Worm (Caenorhabditis elegans): ENCODE results near the gene nspb-11.

nspb-11 gene

DNA sequence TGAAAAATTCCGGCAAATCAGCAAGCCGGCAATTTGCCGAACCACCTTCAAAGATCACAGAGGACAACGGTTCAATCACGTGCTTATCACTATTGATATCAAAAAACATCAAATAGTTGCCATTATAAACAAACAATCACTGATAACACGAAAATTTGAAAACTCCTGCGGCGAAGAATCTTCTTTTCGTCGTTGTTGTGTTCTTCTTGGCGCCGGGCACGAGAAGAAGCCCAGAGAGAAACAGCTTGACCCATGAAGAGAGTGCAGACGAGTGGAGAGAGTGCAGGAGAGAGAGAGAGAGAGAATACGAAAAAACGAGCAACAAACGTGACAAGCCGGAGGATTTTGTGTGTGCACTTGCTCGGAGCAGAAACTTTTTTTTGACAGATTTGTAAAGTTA is 28.5 kb upstream of the nspb-11 start:
- TF ChIP-seq mls-2 (tag; optimal IDR thresholded peaks at IDR 0.05) (no peak), unc-62 (GFP tag; optimal IDR thresholded peaks at IDR 0.05) (no peak), drap-1 (GFP tag; optimal IDR thresholded peaks at IDR 0.05) (no peak), nhr-76 (tag; optimal IDR thresholded peaks at IDR 0.05) (no peak), M03D4.4 (tag; optimal IDR thresholded peaks at IDR 0.05) (no peak), nhr-28 (tag; optimal IDR thresholded peaks at IDR 0.05) (no peak), pha-4 (tag; optimal IDR thresholded peaks at IDR 0.05) (no peak), unc-120 (tag; optimal IDR thresholded peaks at IDR 0.05; ENCODE audit: poor library complexity, severe bottlenecking) (no peak), hlh-1 (tag; optimal IDR thresholded peaks at IDR 0.05) (no peak), unc-39 (tag; optimal IDR thresholded peaks at IDR 0.05) (no peak), nhr-237 (tag; optimal IDR thresholded peaks at IDR 0.05) (no peak), ceh-83 (GFP tag; optimal IDR thresholded peaks at IDR 0.05) (no peak), cnd-1 (tag; optimal IDR thresholded peaks at IDR 0.05) (no peak), nhr-12 (tag; optimal IDR thresholded peaks at IDR 0.05) (no peak), lin-32 (GFP tag; optimal IDR thresholded peaks at IDR 0.05) (no peak), ceh-39 (tag; optimal IDR thresholded peaks at IDR 0.05) (no peak), zip-8 (tag; optimal IDR thresholded peaks at IDR 0.05) (no peak)

- TF ChIP-seq flh-1 (GFP tag; optimal IDR thresholded peaks at IDR 0.05), result no peak
- no peak for TF ChIP-seq mab-5 (tag; optimal IDR thresholded peaks at IDR 0.05)
- no peak for TF ChIP-seq ceh-39 (tag; optimal IDR thresholded peaks at IDR 0.05)
- no peak for TF ChIP-seq cnd-1 (tag; optimal IDR thresholded peaks at IDR 0.05)
- TF ChIP-seq nhr-237 (tag; optimal IDR thresholded peaks at IDR 0.05), result no peak
- TF ChIP-seq M03D4.4 (tag; optimal IDR thresholded peaks at IDR 0.05), result no peak
- no peak for TF ChIP-seq snpc-4 (tag; optimal IDR thresholded peaks at IDR 0.05)
- TF ChIP-seq nhr-76 (tag; optimal IDR thresholded peaks at IDR 0.05), result no peak
- TF ChIP-seq drap-1 (GFP tag; optimal IDR thresholded peaks at IDR 0.05), result no peak
- no peak for TF ChIP-seq elt-1 (tag; optimal IDR thresholded peaks at IDR 0.05; ENCODE audit: borderline replicate concordance, insufficient read depth)
- TF ChIP-seq lsy-2 (tag; optimal IDR thresholded peaks at IDR 0.05), result no peak
- TF ChIP-seq unc-39 (tag; optimal IDR thresholded peaks at IDR 0.05), result no peak
- TF ChIP-seq mls-2 (tag; optimal IDR thresholded peaks at IDR 0.05), result no peak
- TF ChIP-seq unc-62 (GFP tag; optimal IDR thresholded peaks at IDR 0.05), result no peak
- TF ChIP-seq ztf-11 (tag; optimal IDR thresholded peaks at IDR 0.05), result no peak
- no peak for TF ChIP-seq hlh-1 (tag; optimal IDR thresholded peaks at IDR 0.05)
- TF ChIP-seq ham-2 (GFP tag; optimal IDR thresholded peaks at IDR 0.05), result no peak
Observed at ce11 chrII:12879758-12880157, 27.4 kb upstream of the nspb-11 start.

ce11 chrII:12880406-12880805 is 26.8 kb upstream of the nspb-11 start, which contains the start of gene F35C5.1:
Gene F35C5.1 (plus strand): TSS chrII:12880804.
- TF ChIP-seq unc-120 (tag; optimal IDR thresholded peaks at IDR 0.05; ENCODE audit: poor library complexity, severe bottlenecking), result no peak
- no peak for TF ChIP-seq mls-2 (tag; optimal IDR thresholded peaks at IDR 0.05)
- no peak for TF ChIP-seq nhr-237 (tag; optimal IDR thresholded peaks at IDR 0.05)
- TF ChIP-seq nhr-2 (tag; optimal IDR thresholded peaks at IDR 0.05), result no peak
- TF ChIP-seq pha-4 (tag; optimal IDR thresholded peaks at IDR 0.05), result no peak
- no peak for TF ChIP-seq nhr-28 (tag; optimal IDR thresholded peaks at IDR 0.05)
- no peak for TF ChIP-seq ceh-39 (tag; optimal IDR thresholded peaks at IDR 0.05)
- no peak for TF ChIP-seq nhr-76 (tag; optimal IDR thresholded peaks at IDR 0.05)
- TF ChIP-seq sem-2 (GFP tag; optimal IDR thresholded peaks at IDR 0.05), result no peak
- TF ChIP-seq unc-39 (tag; optimal IDR thresholded peaks at IDR 0.05), result no peak
- TF ChIP-seq snpc-4 (tag; optimal IDR thresholded peaks at IDR 0.05), result no peak
- no peak for TF ChIP-seq elt-1 (tag; optimal IDR thresholded peaks at IDR 0.05; ENCODE audit: borderline replicate concordance, insufficient read depth)
- no peak for TF ChIP-seq zip-8 (tag; optimal IDR thresholded peaks at IDR 0.05)
- no peak for TF ChIP-seq ztf-11 (tag; optimal IDR thresholded peaks at IDR 0.05)
- no peak for TF ChIP-seq lsy-2 (tag; optimal IDR thresholded peaks at IDR 0.05)

DNA sequence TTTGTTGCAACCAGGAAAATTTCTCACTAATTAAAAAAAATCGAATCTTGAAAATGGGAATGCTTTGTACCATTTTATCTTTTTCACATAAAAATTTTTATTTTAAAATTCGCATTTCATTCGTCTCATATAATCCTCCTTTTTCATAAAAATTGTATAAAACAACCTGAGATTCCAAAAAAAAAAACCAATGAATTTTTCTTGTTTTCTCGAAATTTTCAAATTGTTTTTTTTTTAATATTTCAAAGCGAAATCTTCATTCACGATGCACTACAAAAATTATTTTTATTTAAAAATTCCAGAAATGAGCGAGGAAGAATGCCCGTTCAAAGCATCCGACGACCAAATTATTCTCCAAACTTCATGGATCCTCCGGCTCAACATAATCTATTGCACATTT is 22.2 kb upstream of the nspb-11 start, which contains the start of gene sra-14:
Gene sra-14, plus strand, starts transcription at position 301 of the 400 bp plus-strand sequence.
- TF ChIP-seq lsy-2 (tag; optimal IDR thresholded peaks at IDR 0.05) (no peak), bed-3 (GFP tag; optimal IDR thresholded peaks at IDR 0.05) (no peak), flh-1 (GFP tag; optimal IDR thresholded peaks at IDR 0.05) (no peak), ceh-43 (GFP tag; optimal IDR thresholded peaks at IDR 0.05) (no peak), mls-2 (tag; optimal IDR thresholded peaks at IDR 0.05) (no peak), nhr-28 (tag; optimal IDR thresholded peaks at IDR 0.05) (no peak), unc-39 (tag; optimal IDR thresholded peaks at IDR 0.05) (no peak), mab-5 (tag; optimal IDR thresholded peaks at IDR 0.05) (no peak), snpc-4 (tag; optimal IDR thresholded peaks at IDR 0.05) (no peak), lin-32 (GFP tag; optimal IDR thresholded peaks at IDR 0.05) (no peak), ces-1 (GFP tag; optimal IDR thresholded peaks at IDR 0.05) (no peak), pha-4 (tag; optimal IDR thresholded peaks at IDR 0.05) (no peak), elt-3 (tag; optimal IDR thresholded peaks at IDR 0.05) (no peak), elt-1 (tag; optimal IDR thresholded peaks at IDR 0.05; ENCODE audit: borderline replicate concordance, insufficient read depth) (no peak), nhr-76 (tag; optimal IDR thresholded peaks at IDR 0.05) (no peak), zip-8 (tag; optimal IDR thresholded peaks at IDR 0.05) (no peak), unc-120 (tag; optimal IDR thresholded peaks at IDR 0.05; ENCODE audit: poor library complexity, severe bottlenecking) (no peak), ceh-39 (tag; optimal IDR thresholded peaks at IDR 0.05) (no peak), sem-2 (GFP tag; optimal IDR thresholded peaks at IDR 0.05) (no peak)
